Worm (Caenorhabditis elegans) whole organism, young adult: ENCODE results near the gene fbxa-194.

Source experiments
- B0019.2 ChIP-seq: fragments of 200-800 bp; sonication (Bioruptor generic); conservative IDR thresholded peaks from 2 replicates; pipeline ENCODE4 v1.3.6; 2022; ENCODE audit warnings: missing genetic modification reagents, missing genetic modification characterization, missing compliant biosample characterization
- C06A6.2 ChIP-seq: fragments of 200-800 bp; sonication (Bioruptor generic); conservative IDR thresholded peaks from 2 replicates; pipeline ENCODE4 v1.3.6; 2022; ENCODE audit warnings: missing genetic modification characterization, missing compliant biosample characterization
- C17E4.6 ChIP-seq: fragments of 200-800 bp; sonication (Bioruptor generic); IDR thresholded peaks from 2 replicates; pipeline ENCODE4 v1.3.6; 2022; ENCODE audit warnings: missing genetic modification reagents, missing genetic modification characterization, missing compliant biosample characterization
- F10E7.11 ChIP-seq: sonication (generic microtip); optimal IDR thresholded peaks from 2 replicates; lab custom pipeline; 2017; ENCODE audit warnings: mild to moderate bottlenecking, missing genetic modification characterization, moderate library complexity, missing compliant biosample characterization
- T07F8.4 ChIP-seq: sonication (generic microtip); optimal IDR thresholded peaks from 2 replicates; lab custom pipeline; 2016; ENCODE audit warnings: mild to moderate bottlenecking, missing genetic modification characterization, moderate library complexity, missing compliant biosample characterization
- T26A5.8 ChIP-seq: sonication (generic microtip); optimal IDR thresholded peaks from 2 replicates; lab custom pipeline; 2016; ENCODE audit warnings: missing genetic modification characterization, missing compliant biosample characterization
- Y79H2A.3 ChIP-seq: fragments of 200-800 bp; sonication (Bioruptor generic); conservative IDR thresholded peaks from 2 replicates; pipeline ENCODE4 v1.3.6; 2022; ENCODE audit warnings: missing genetic modification reagents, missing genetic modification characterization, missing compliant biosample characterization
- Y95B8A.8 ChIP-seq: fragments of 200-800 bp; sonication (Bioruptor generic); IDR thresholded peaks from 2 replicates; pipeline ENCODE4 v1.3.6; 2022; ENCODE audit warnings: missing genetic modification reagents, missing genetic modification characterization, missing compliant biosample characterization
- ZK185.1 ChIP-seq: sonication (generic microtip); optimal IDR thresholded peaks from 2 replicates; lab custom pipeline; 2016; ENCODE audit warnings: mild to moderate bottlenecking, missing genetic modification characterization, missing compliant biosample characterization; ENCODE audit not compliant: poor library complexity, severe bottlenecking
- akir-1 ChIP-seq: fragments of 200-800 bp; sonication (Bioruptor generic); optimal IDR thresholded peaks from 2 replicates; lab custom pipeline; 2018; ENCODE audit warnings: mild to moderate bottlenecking, missing genetic modification characterization, moderate library complexity, missing compliant biosample characterization
- aptf-3 ChIP-seq: fragments of 200-800 bp; sonication (Bioruptor generic); IDR thresholded peaks from 2 replicates; pipeline ENCODE4 v1.3.6; 2022; ENCODE audit warnings: missing genetic modification characterization, missing compliant biosample characterization
- cebp-2 ChIP-seq: fragments of 200-800 bp; sonication (Bioruptor generic); IDR thresholded peaks from 2 replicates; pipeline ENCODE4 v1.3.6; 2022; ENCODE audit warnings: missing genetic modification characterization, missing compliant biosample characterization
- ceh-100 ChIP-seq: fragments of 200-800 bp; sonication (Bioruptor generic); IDR thresholded peaks from 2 replicates; pipeline ENCODE4 v1.3.6; 2022; ENCODE audit warnings: missing genetic modification reagents, missing genetic modification characterization, missing compliant biosample characterization
- dpff-1 ChIP-seq: sonication (generic microtip); optimal IDR thresholded peaks from 2 replicates; lab custom pipeline; 2017; ENCODE audit warnings: mild to moderate bottlenecking, missing genetic modification characterization, missing compliant biosample characterization
- efl-1 ChIP-seq: fragments of 150-350 bp; optimal IDR thresholded peaks from 2 replicates; lab custom pipeline; 2014; ENCODE audit warnings: missing biosample characterization, missing genetic modification reagents, missing genetic modification characterization
- egrh-3 ChIP-seq: fragments of 200-800 bp; sonication (Bioruptor generic); IDR thresholded peaks from 2 replicates; pipeline ENCODE4 v1.3.6; 2022; ENCODE audit warnings: missing genetic modification reagents, missing genetic modification characterization, missing compliant biosample characterization
- ekl-4 ChIP-seq: fragments of 200-800 bp; sonication (Bioruptor generic); IDR thresholded peaks from 2 replicates; pipeline ENCODE4 v1.3.6; 2022; ENCODE audit warnings: missing genetic modification reagents, missing genetic modification characterization, missing compliant biosample characterization
- hlh-12 ChIP-seq: sonication (generic microtip); optimal IDR thresholded peaks from 2 replicates; lab custom pipeline; 2016; ENCODE audit warnings: missing genetic modification characterization, missing compliant biosample characterization
- hrde-1 ChIP-seq: sonication (generic microtip); optimal IDR thresholded peaks from 2 replicates; lab custom pipeline; 2016; ENCODE audit warnings: missing genetic modification characterization, mild to moderate bottlenecking, missing compliant biosample characterization, moderate library complexity, missing genotype, missing genetic modification reagents, borderline replicate concordance
- lin-40 ChIP-seq: sonication (generic microtip); optimal IDR thresholded peaks from 2 replicates; lab custom pipeline; 2016; ENCODE audit warnings: missing genetic modification characterization, mild to moderate bottlenecking, missing compliant biosample characterization, missing genotype, missing genetic modification reagents
- lir-1 ChIP-seq: fragments of 200-800 bp; sonication (Bioruptor generic); conservative IDR thresholded peaks from 2 replicates; pipeline ENCODE4 v1.3.6; 2022; ENCODE audit warnings: missing genetic modification reagents, missing genetic modification characterization, missing compliant biosample characterization
- lsy-27 ChIP-seq: sonication (generic microtip); optimal IDR thresholded peaks from 2 replicates; lab custom pipeline; 2017; ENCODE audit warnings: missing genetic modification characterization, mild to moderate bottlenecking, missing compliant biosample characterization, antibody characterized with exemption, missing genotype, borderline replicate concordance; ENCODE audit not compliant: insufficient read depth
- madf-10 ChIP-seq: sonication (generic microtip); optimal IDR thresholded peaks from 2 replicates; lab custom pipeline; 2016; ENCODE audit warnings: mild to moderate bottlenecking, missing genetic modification characterization, missing compliant biosample characterization
- madf-3 ChIP-seq: fragments of 200-800 bp; sonication (Bioruptor generic); IDR thresholded peaks from 2 replicates; pipeline ENCODE4 v1.3.6; 2022; ENCODE audit warnings: missing genetic modification reagents, missing genetic modification characterization, missing compliant biosample characterization
- mcd-1 ChIP-seq: fragments of 200-800 bp; sonication (Bioruptor generic); IDR thresholded peaks from 2 replicates; pipeline ENCODE4 v1.3.6; 2022; ENCODE audit warnings: missing genetic modification reagents, missing genetic modification characterization, missing compliant biosample characterization
- mes-4 ChIP-seq: sonication (generic microtip); optimal IDR thresholded peaks from 2 replicates; lab custom pipeline; 2016; ENCODE audit warnings: missing genotype, missing genetic modification characterization, missing compliant biosample characterization
- nfya-2 ChIP-seq: fragments of 200-800 bp; sonication (Bioruptor generic); IDR thresholded peaks from 2 replicates; pipeline ENCODE4 v1.3.6; 2022; ENCODE audit warnings: missing genetic modification reagents, missing genetic modification characterization, missing compliant biosample characterization
- nhr-120 ChIP-seq: fragments of 200-800 bp; sonication (Bioruptor generic); IDR thresholded peaks from 2 replicates; pipeline ENCODE4 v1.3.6; 2022; ENCODE audit warnings: missing genetic modification characterization, missing compliant biosample characterization
- nhr-27 ChIP-seq: fragments of 200-800 bp; sonication (Bioruptor generic); optimal IDR thresholded peaks from 2 replicates; lab custom pipeline; 2018; ENCODE audit warnings: mild to moderate bottlenecking, missing genetic modification characterization, moderate library complexity, missing compliant biosample characterization
- nhr-90 ChIP-seq: sonication (generic microtip); optimal IDR thresholded peaks from 2 replicates; lab custom pipeline; 2016; ENCODE audit warnings: missing genotype, mild to moderate bottlenecking, missing genetic modification characterization, missing compliant biosample characterization
- pbrm-1 ChIP-seq: fragments of 200-800 bp; sonication (Bioruptor generic); IDR thresholded peaks from 2 replicates; pipeline ENCODE4 v1.3.6; 2022; ENCODE audit warnings: missing genetic modification reagents, missing genetic modification characterization, missing compliant biosample characterization
- rec-8 ChIP-seq, 2 experiments: sonication (generic microtip); optimal IDR thresholded peaks; 2 replicates each; lab custom pipeline; 2016; ENCODE audit warnings: mild to moderate bottlenecking in 2 of 2, missing genetic modification characterization in 2 of 2, missing genetic modification reagents in 2 of 2, missing genotype in 2 of 2, missing biosample characterization in 1 of 2, missing compliant biosample characterization in 1 of 2, moderate library complexity in 1 of 2
- repo-1 ChIP-seq: sonication (generic microtip); optimal IDR thresholded peaks from 2 replicates; lab custom pipeline; 2017; ENCODE audit warnings: mild to moderate bottlenecking, missing genetic modification characterization, missing compliant biosample characterization
- snpc-1.3 ChIP-seq: sonication (generic microtip); optimal IDR thresholded peaks from 2 replicates; lab custom pipeline; 2017; ENCODE audit warnings: missing genetic modification characterization, mild to moderate bottlenecking, missing compliant biosample characterization, antibody characterized with exemption, moderate library complexity, missing genotype, missing genetic modification reagents; ENCODE audit not compliant: insufficient read depth
- somi-1 ChIP-seq: fragments of 200-800 bp; sonication (Bioruptor generic); optimal IDR thresholded peaks from 2 replicates; lab custom pipeline; 2018; ENCODE audit warnings: mild to moderate bottlenecking, missing genetic modification characterization, missing compliant biosample characterization
- sptf-2 ChIP-seq: fragments of 200-800 bp; sonication (Bioruptor generic); optimal IDR thresholded peaks from 2 replicates; lab custom pipeline; 2018; ENCODE audit warnings: mild to moderate bottlenecking, missing genetic modification characterization, missing compliant biosample characterization
- tbp1 ChIP-seq: fragments of 200-800 bp; sonication (Bioruptor generic); optimal IDR thresholded peaks from 2 replicates; lab custom pipeline; 2018; ENCODE audit warnings: mild to moderate bottlenecking, missing genetic modification characterization, missing compliant biosample characterization
- xnd-1 ChIP-seq: sonication (generic microtip); optimal IDR thresholded peaks from 2 replicates; lab custom pipeline; 2016; ENCODE audit warnings: missing genotype, missing genetic modification reagents, missing genetic modification characterization, missing compliant biosample characterization
- zfh-2 ChIP-seq: fragments of 200-800 bp; sonication (Bioruptor generic); conservative IDR thresholded peaks from 2 replicates; pipeline ENCODE4 v1.3.6; 2022; ENCODE audit warnings: missing genetic modification reagents, missing genetic modification characterization, missing compliant biosample characterization
- ztf-18 ChIP-seq: sonication (generic microtip); optimal IDR thresholded peaks from 2 replicates; lab custom pipeline; 2016; ENCODE audit warnings: missing genotype, mild to moderate bottlenecking, missing genetic modification characterization, missing compliant biosample characterization

The fbxa-194 gene

ce11 chrV:19745852-19746251 is 32.7 kb downstream of the fbxa-194 start, which contains the start of gene W04E12.5:
Gene W04E12.5, plus strand, starts transcription at chrV:19746152.
- TF ChIP-seq pbrm-1 (GFP tag; lab: Robert Waterston, UW), result no peak
- no peak for TF ChIP-seq C17E4.6 (GFP tag; lab: Robert Waterston, UW)
- no peak for TF ChIP-seq dpff-1
- TF ChIP-seq Y79H2A.3 (GFP tag; lab: Robert Waterston, UW), result no peak
- no peak for TF ChIP-seq lir-1
- TF ChIP-seq somi-1 (GFP tag; lab: Kevin White, UChicago), result no peak
- no peak for TF ChIP-seq nhr-90 (tag; lab: Kevin White, UChicago)
- TF ChIP-seq rec-8 (tag; optimal IDR thresholded peaks at IDR 0.05; lab: Kevin White, UChicago), result no peak

ce11 chrV:19744210-19744609 is 34.3 kb downstream of the fbxa-194 start:
- TF ChIP-seq Y95B8A.8 (GFP tag; lab: Robert Waterston, UW) (no peak), madf-3 (no peak)

DNA sequence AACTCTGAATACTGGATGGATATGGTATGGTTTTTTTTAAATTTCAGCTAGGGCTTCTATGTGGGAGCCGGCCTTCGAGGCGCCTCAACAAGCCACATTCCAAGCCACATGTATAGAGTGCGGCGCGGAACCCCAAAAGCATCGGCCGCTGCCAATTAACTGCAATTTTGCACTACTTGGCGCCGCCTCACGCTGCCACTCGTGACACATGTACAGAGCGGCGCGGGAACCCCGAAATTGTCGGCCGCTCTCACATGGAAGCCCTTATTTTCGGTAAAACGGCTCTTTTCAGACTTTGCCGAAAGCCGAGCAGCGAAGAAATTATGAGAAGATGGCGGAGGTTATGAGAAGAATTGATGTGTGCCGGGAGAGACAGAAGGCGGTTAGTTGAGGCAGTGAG is 34.7 kb downstream of the fbxa-194 start:
- TF ChIP-seq xnd-1 (tag; lab: Kevin White, UChicago), result no peak
- TF ChIP-seq B0019.2 (GFP tag; lab: Robert Waterston, UW), result no peak
- peak; percentile 69 for TF ChIP-seq zfh-2
- TF ChIP-seq lsy-27 (tag; lab: Kevin White, UChicago), result no peak
- TF ChIP-seq sptf-2 (GFP tag; lab: Kevin White, UChicago), result no peak
- no peak for TF ChIP-seq hrde-1 (tag; lab: Kevin White, UChicago)
- no peak for TF ChIP-seq tbp1 (GFP tag; lab: Kevin White, UChicago)

DNA sequence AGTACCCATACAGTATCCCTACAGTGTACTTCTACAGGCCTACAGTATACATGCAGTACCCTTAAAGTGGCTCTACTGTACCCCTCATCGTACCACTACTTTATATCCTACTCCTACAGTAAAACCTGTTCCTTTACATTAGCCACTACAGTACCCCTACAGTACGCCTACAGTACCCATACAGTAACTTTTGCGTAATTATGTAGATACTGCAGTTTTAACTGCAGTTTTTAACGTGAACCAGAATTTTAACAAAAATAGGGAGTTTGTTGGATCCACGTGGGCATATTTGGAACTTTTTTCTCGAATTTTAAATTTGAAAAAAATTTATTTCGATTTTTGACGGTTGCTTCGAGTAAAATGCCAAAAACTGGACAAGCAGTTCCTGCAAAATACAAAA is 35.2 kb downstream of the fbxa-194 start, which contains the start of gene W04E12.4:
Gene W04E12.4 (plus strand): TSS at position 301 of the 400 bp plus-strand sequence.
- TF ChIP-seq ZK185.1 (tag; lab: Kevin White, UChicago) (no peak), efl-1 (GFP tag; lab: Kevin White, UChicago) (no peak), F10E7.11 (no peak), ztf-18 (tag; lab: Kevin White, UChicago) (no peak), nhr-120 (GFP tag; lab: Robert Waterston, UW) (no peak), lir-1 (no peak), ceh-100 (GFP tag; lab: Robert Waterston, UW) (no peak), T07F8.4 (no peak), snpc-1.3 (tag; lab: Kevin White, UChicago) (no peak), T26A5.8 (no peak), nfya-2 (GFP tag; lab: Robert Waterston, UW) (no peak)

DNA sequence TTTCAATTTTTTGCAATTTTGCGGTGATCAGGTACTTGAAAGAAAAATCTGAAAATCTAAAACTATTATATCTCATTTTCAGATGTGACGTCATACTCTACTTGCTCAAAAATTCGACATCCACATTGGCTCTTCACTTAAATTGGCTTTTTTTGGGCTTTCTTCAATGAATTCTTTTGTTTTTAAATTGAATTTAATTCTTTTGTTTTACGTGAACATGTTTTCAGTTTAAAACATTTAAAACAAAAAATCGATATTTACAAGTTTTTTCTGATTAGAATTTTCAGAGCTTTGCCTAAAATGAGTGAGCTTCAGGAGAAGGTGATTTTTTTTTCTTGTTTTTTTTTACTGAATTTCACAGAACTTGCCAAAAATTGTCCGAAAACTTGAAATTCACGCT is 36.9 kb downstream of the fbxa-194 start, which contains the start of gene W04E12.3:
Gene W04E12.3 (plus strand): TSS at position 301 of the 400 bp plus-strand sequence.
- TF ChIP-seq ztf-18 (tag; lab: Kevin White, UChicago) (no peak), tbp1 (GFP tag; lab: Kevin White, UChicago) (no peak), C06A6.2 (GFP tag; lab: Robert Waterston, UW) (no peak), ekl-4 (GFP tag; lab: Robert Waterston, UW) (no peak), rec-8 (tag; optimal IDR thresholded peaks at IDR 0.05; lab: Kevin White, UChicago) (no peak)

- TF ChIP-seq mes-4 (tag; lab: Kevin White, UChicago) (no peak), mcd-1 (no peak), ceh-100 (GFP tag; lab: Robert Waterston, UW) (no peak), cebp-2 (GFP tag; lab: Robert Waterston, UW) (no peak), aptf-3 (GFP tag; lab: Robert Waterston, UW) (no peak), akir-1 (GFP tag; lab: Kevin White, UChicago) (no peak), nhr-27 (tag; lab: Kevin White, UChicago) (no peak), madf-10 (tag; lab: Kevin White, UChicago) (no peak), hlh-12 (tag; lab: Kevin White, UChicago) (no peak), repo-1 (no peak), egrh-3 (GFP tag; lab: Robert Waterston, UW) (no peak), snpc-1.3 (tag; lab: Kevin White, UChicago) (no peak), Y95B8A.8 (GFP tag; lab: Robert Waterston, UW) (no peak), lin-40 (tag; lab: Kevin White, UChicago) (no peak), dpff-1 (no peak)
Measured at ce11 chrV:19741034-19741433, 37.5 kb downstream of the fbxa-194 start, which contains the start of gene W04E12.2. Gene W04E12.2, minus strand, starts transcription at chrV:19741134.
